Fruit fly (Drosophila melanogaster) whole organism, embryonic: ENCODE results near the gene Upf2.
A peak's percentile ranks its signal among the peaks of the same experiment; 100 is the strongest.

ENCODE experiments used
- Bgb ChIP-seq: fragments of 200-800 bp; sonication (Bioruptor generic); IDR thresholded peaks from 2 replicates; pipeline ENCODE4 v1.3.6; 2022; ENCODE audit warnings: missing biosample characterization, missing genetic modification characterization; ENCODE audit not compliant: partially characterized antibody
- CG10267 ChIP-seq: fragments of 200-800 bp; sonication (Bioruptor generic); optimal IDR thresholded peaks from 2 replicates; lab custom pipeline; 2018; ENCODE audit warnings: missing biosample characterization, mild to moderate bottlenecking, missing genetic modification characterization, moderate library complexity
- CG10321 ChIP-seq: fragments of 200-800 bp; sonication (Bioruptor generic); IDR thresholded peaks from 2 replicates; pipeline ENCODE4 v1.3.6; 2022; ENCODE audit warnings: missing biosample characterization, missing genetic modification characterization
- CG12236 ChIP-seq: fragments of 200-800 bp; sonication (Bioruptor generic); optimal IDR thresholded peaks from 2 replicates; lab custom pipeline; 2016; ENCODE audit warnings: missing biosample characterization, missing genetic modification characterization
- CG15269 ChIP-seq: fragments of 200-800 bp; sonication (Bioruptor generic); optimal IDR thresholded peaks from 2 replicates; lab custom pipeline; 2018; ENCODE audit warnings: missing biosample characterization, mild to moderate bottlenecking, missing genetic modification characterization, moderate library complexity
- CG15479 ChIP-seq: fragments of 200-800 bp; sonication (Bioruptor generic); optimal IDR thresholded peaks from 3 replicates; lab custom pipeline; 2019; ENCODE audit warnings: missing biosample characterization, mild to moderate bottlenecking, missing genetic modification characterization, moderate library complexity
- CG1792 ChIP-seq: fragments of 200-800 bp; sonication (Bioruptor generic); optimal IDR thresholded peaks from 2 replicates; lab custom pipeline; 2016; ENCODE audit warnings: missing biosample characterization, missing genetic modification characterization
- CG2116 ChIP-seq: fragments of 200-800 bp; sonication (Bioruptor generic); optimal IDR thresholded peaks from 3 replicates; lab custom pipeline; 2018; ENCODE audit warnings: missing biosample characterization, mild to moderate bottlenecking, missing genetic modification characterization
- CG2889 ChIP-seq: fragments of 200-800 bp; sonication (Bioruptor generic); IDR thresholded peaks from 3 replicates; pipeline ENCODE4 v1.3.6; 2022; ENCODE audit warnings: missing biosample characterization, missing genetic modification characterization
- CG30020 ChIP-seq: fragments of 200-800 bp; optimal IDR thresholded peaks from 2 replicates; lab custom pipeline; 2019; ENCODE audit warnings: missing biosample characterization, mild to moderate bottlenecking, missing genetic modification characterization, moderate library complexity
- CG31365 ChIP-seq: fragments of 200-800 bp; sonication (Bioruptor generic); optimal IDR thresholded peaks from 2 replicates; lab custom pipeline; 2018; ENCODE audit warnings: missing biosample characterization, mild to moderate bottlenecking, missing genetic modification characterization
- CG32772 ChIP-seq: fragments of 200-800 bp; sonication (Bioruptor generic); IDR thresholded peaks from 2 replicates; pipeline ENCODE4 v1.3.6; 2022; ENCODE audit warnings: missing biosample characterization, missing genetic modification characterization
- CG4328 ChIP-seq: fragments of 200-800 bp; sonication (Bioruptor generic); optimal IDR thresholded peaks from 3 replicates; lab custom pipeline; 2017; ENCODE audit warnings: missing biosample characterization, missing genetic modification reagents, missing genetic modification characterization
- CG6683 ChIP-seq: fragments of 200-800 bp; sonication (Bioruptor generic); optimal IDR thresholded peaks from 2 replicates; lab custom pipeline; 2017; ENCODE audit warnings: missing biosample characterization, mild to moderate bottlenecking, missing genetic modification characterization, missing genetic modification reagents
- CG7357 ChIP-seq: fragments of 200-800 bp; sonication (Bioruptor generic); IDR thresholded peaks from 3 replicates; pipeline ENCODE4 v1.3.6; 2022; ENCODE audit warnings: missing biosample characterization, missing genetic modification characterization
- CG7745 ChIP-seq: fragments of 200-800 bp; sonication (Bioruptor generic); optimal IDR thresholded peaks from 2 replicates; lab custom pipeline; 2018; ENCODE audit warnings: missing biosample characterization, mild to moderate bottlenecking, missing genetic modification characterization, moderate library complexity
- CG7786 ChIP-seq: fragments of 200-800 bp; sonication (Bioruptor generic); optimal IDR thresholded peaks from 2 replicates; lab custom pipeline; 2016; ENCODE audit warnings: missing biosample characterization, missing genetic modification characterization
- CHES-1-like ChIP-seq: fragments of 200-800 bp; sonication (Bioruptor generic); optimal IDR thresholded peaks from 2 replicates; lab custom pipeline; 2016; ENCODE audit warnings: missing biosample characterization, missing genetic modification characterization
- Chrac-16 ChIP-seq: fragments of 200-800 bp; sonication (Bioruptor generic); optimal IDR thresholded peaks from 3 replicates; lab custom pipeline; 2016; ENCODE audit warnings: missing biosample characterization, missing genetic modification characterization
- Ets97D ChIP-seq: fragments of 200-800 bp; sonication (Bioruptor generic); optimal IDR thresholded peaks from 3 replicates; lab custom pipeline; 2016; ENCODE audit warnings: missing biosample characterization, missing genetic modification characterization
- Fer1 ChIP-seq: fragments of 200-800 bp; sonication (Bioruptor generic); optimal IDR thresholded peaks from 2 replicates; lab custom pipeline; 2017; ENCODE audit warnings: missing biosample characterization, mild to moderate bottlenecking, missing genetic modification characterization
- Fer3 ChIP-seq: fragments of 200-800 bp; sonication (Bioruptor generic); optimal IDR thresholded peaks from 2 replicates; lab custom pipeline; 2018; ENCODE audit warnings: missing biosample characterization, mild to moderate bottlenecking, missing genetic modification characterization, moderate library complexity
- HHEX ChIP-seq: fragments of 200-800 bp; sonication (Bioruptor generic); optimal IDR thresholded peaks from 3 replicates; lab custom pipeline; 2017; ENCODE audit warnings: missing biosample characterization, mild to moderate bottlenecking, missing genetic modification characterization, missing genetic modification reagents
- HLH54F ChIP-seq: fragments of 200-800 bp; sonication (Bioruptor generic); optimal IDR thresholded peaks from 3 replicates; lab custom pipeline; 2016; ENCODE audit warnings: missing biosample characterization, missing genetic modification characterization
- Hr78 ChIP-seq, 2 experiments: fragments of 200-800 bp in 1 of 2; fragments of >200 bp in 1 of 2; sonication (Bioruptor generic) in 1 of 2; optimal IDR thresholded peaks; 2 replicates each; lab custom pipeline; 2017 to 2019; ENCODE audit warnings: missing biosample characterization in 2 of 2, missing genetic modification characterization in 2 of 2, mild to moderate bottlenecking in 1 of 2, moderate library complexity in 1 of 2
- Mrtf ChIP-seq: fragments of 200-800 bp; sonication (Bioruptor generic); IDR thresholded peaks from 3 replicates; pipeline ENCODE4 v1.3.6; 2022; ENCODE audit warnings: missing biosample characterization, missing genetic modification characterization
- NC2β ChIP-seq: fragments of 200-800 bp; sonication (Bioruptor generic); optimal IDR thresholded peaks from 2 replicates; lab custom pipeline; 2016; ENCODE audit warnings: missing biosample characterization, missing genetic modification characterization
- NK7.1 ChIP-seq: fragments of 200-800 bp; sonication (Bioruptor generic); optimal IDR thresholded peaks from 3 replicates; lab custom pipeline; 2016; ENCODE audit warnings: missing biosample characterization, missing genetic modification characterization
- NfI ChIP-seq: fragments of 200-800 bp; sonication (Bioruptor generic); optimal IDR thresholded peaks from 3 replicates; lab custom pipeline; 2018; ENCODE audit warnings: missing biosample characterization, mild to moderate bottlenecking, missing genetic modification characterization, moderate library complexity
- abd-A ChIP-seq: fragments of 200-800 bp; sonication (Bioruptor generic); optimal IDR thresholded peaks from 3 replicates; lab custom pipeline; 2019; ENCODE audit warnings: missing biosample characterization, mild to moderate bottlenecking, missing genetic modification characterization, moderate library complexity
- al ChIP-seq: fragments of 200-800 bp; sonication (Bioruptor generic); IDR thresholded peaks from 2 replicates; pipeline ENCODE4 v1.3.6; 2022; ENCODE audit warnings: missing biosample characterization, missing genetic modification characterization
- aop ChIP-seq: fragments of 200-800 bp; sonication (Bioruptor generic); IDR thresholded peaks from 2 replicates; pipeline ENCODE4 v1.3.6; 2022; ENCODE audit warnings: missing biosample characterization, missing genetic modification characterization
- ara ChIP-seq: fragments of 200-800 bp; sonication (Bioruptor generic); IDR thresholded peaks from 2 replicates; pipeline ENCODE4 v1.3.6; 2022; ENCODE audit warnings: missing biosample characterization, missing genetic modification characterization
- ash1 ChIP-seq: fragments of 200-800 bp; sonication (Bioruptor generic); optimal IDR thresholded peaks from 2 replicates; lab custom pipeline; 2018; ENCODE audit warnings: missing biosample characterization, mild to moderate bottlenecking, missing genetic modification characterization
- dpn ChIP-seq, 2 experiments: fragments of 200-800 bp; sonication (Bioruptor generic); optimal IDR thresholded peaks; 3 replicates each; lab custom pipeline; 2016; ENCODE audit warnings: missing biosample characterization in 2 of 2, missing genetic modification characterization in 2 of 2
- eyg ChIP-seq: fragments of 200-800 bp; sonication (Bioruptor generic); optimal IDR thresholded peaks from 3 replicates; lab custom pipeline; 2016; ENCODE audit warnings: missing biosample characterization, missing genetic modification characterization
- fd102C ChIP-seq: fragments of 200-800 bp; sonication (Bioruptor generic); optimal IDR thresholded peaks from 2 replicates; lab custom pipeline; 2018; ENCODE audit warnings: missing biosample characterization, mild to moderate bottlenecking, missing genetic modification characterization, moderate library complexity
- lola ChIP-seq, 3 experiments: fragments of >200 bp in 2 of 3; fragments of 200-800 bp in 1 of 3; sonication (Bioruptor generic) in 1 of 3; optimal IDR thresholded peaks; 2 replicates each; lab custom pipeline; 2017 to 2019; ENCODE audit warnings: missing biosample characterization in 3 of 3, missing genetic modification characterization in 3 of 3, mild to moderate bottlenecking in 1 of 3, moderate library complexity in 1 of 3
- mam ChIP-seq: fragments of 200-800 bp; sonication (Bioruptor generic); optimal IDR thresholded peaks from 3 replicates; lab custom pipeline; 2016; ENCODE audit warnings: missing biosample characterization, missing genetic modification characterization
- nau ChIP-seq: fragments of 200-800 bp; sonication (Bioruptor generic); optimal IDR thresholded peaks from 3 replicates; lab custom pipeline; 2017; ENCODE audit warnings: missing biosample characterization, mild to moderate bottlenecking, missing genetic modification characterization, missing genetic modification reagents
- org-1 ChIP-seq: fragments of 200-800 bp; sonication (Bioruptor generic); optimal IDR thresholded peaks from 2 replicates; lab custom pipeline; 2017; ENCODE audit warnings: missing biosample characterization, missing genetic modification characterization
- pita ChIP-seq: fragments of 200-800 bp; sonication (Bioruptor generic); optimal IDR thresholded peaks from 2 replicates; lab custom pipeline; 2017; ENCODE audit warnings: missing biosample characterization, mild to moderate bottlenecking, missing genetic modification characterization
- run ChIP-seq: fragments of 200-800 bp; sonication (Bioruptor generic); optimal IDR thresholded peaks from 3 replicates; lab custom pipeline; 2018; ENCODE audit warnings: missing biosample characterization, mild to moderate bottlenecking, missing genetic modification characterization
- slp2 ChIP-seq: fragments of 200-800 bp; sonication (Bioruptor generic); optimal IDR thresholded peaks from 2 replicates; lab custom pipeline; 2016; ENCODE audit warnings: missing biosample characterization, missing genetic modification characterization
- sr ChIP-seq: fragments of 200-800 bp; sonication (Bioruptor generic); IDR thresholded peaks from 3 replicates; pipeline ENCODE4 v1.3.6; 2022; ENCODE audit warnings: missing biosample characterization, missing genetic modification characterization
- tin ChIP-seq: fragments of 200-800 bp; sonication (Bioruptor generic); optimal IDR thresholded peaks from 3 replicates; lab custom pipeline; 2016; ENCODE audit warnings: missing biosample characterization, missing genetic modification characterization
- trh ChIP-seq: fragments of 200-800 bp; sonication (Bioruptor generic); optimal IDR thresholded peaks from 2 replicates; lab custom pipeline; 2016; ENCODE audit warnings: missing biosample characterization, missing genetic modification characterization
- zfh2 ChIP-seq: fragments of 200-800 bp; sonication (Bioruptor generic); optimal IDR thresholded peaks from 2 replicates; lab custom pipeline; 2016; ENCODE audit warnings: missing biosample characterization, missing genetic modification characterization

Upf2 gene

DNA sequence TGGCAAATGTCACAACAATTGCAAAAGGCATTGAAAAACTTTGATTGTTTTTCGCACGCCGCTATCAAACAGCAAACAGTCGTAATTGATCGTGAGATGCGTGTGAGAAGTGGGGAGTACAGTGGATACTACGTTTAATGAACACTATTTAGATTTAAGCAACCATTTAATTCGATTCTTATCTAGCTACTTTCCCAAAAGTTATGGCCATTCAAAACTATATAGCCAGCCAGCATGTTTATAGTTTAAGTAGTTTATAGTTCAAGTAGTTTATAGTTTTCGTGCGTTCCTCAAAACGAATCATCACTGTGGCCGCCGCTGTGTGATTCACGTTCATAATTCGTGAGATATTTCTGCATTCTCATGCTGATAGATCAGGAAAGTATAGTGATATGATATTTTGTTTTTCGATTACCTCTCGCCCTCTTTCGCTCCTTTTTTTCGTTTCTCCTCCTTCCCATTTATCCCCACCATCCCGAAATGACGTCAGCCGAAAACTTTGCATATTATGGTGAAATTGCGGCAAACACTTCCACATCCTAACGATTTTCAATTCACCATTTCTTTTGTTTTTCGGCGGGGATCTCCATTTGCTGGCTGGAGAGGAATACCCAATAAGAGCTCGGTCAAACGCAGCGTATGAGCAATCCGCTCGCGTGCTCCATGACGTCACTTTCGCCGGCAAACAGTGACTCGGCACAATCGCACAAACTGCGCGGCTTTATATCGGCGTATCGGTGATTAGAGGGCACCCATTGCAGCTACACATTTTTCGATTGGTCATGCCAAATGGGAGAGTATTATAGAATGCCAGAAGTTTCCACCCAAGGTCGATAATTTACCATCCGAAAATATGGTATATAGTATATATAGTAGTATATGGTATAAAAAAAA lies 38.4 kb upstream of the Upf2 start:
- TF ChIP-seq CG1792 (peak; percentile 63), CHES-1-like (GFP tag; lab: Kevin White, UChicago) (peak; percentile 70), mam (GFP tag; lab: Kevin White, UChicago) (peak; percentile 74), lola (GFP tag; optimal IDR thresholded peaks at IDR 0.05; lab: Kevin White, UChicago) (no peak), CG7357 (GFP tag; lab: Robert Waterston, UW) (peak; percentile 58; the same call in 2 of the 3 replicates), Ets97D (GFP tag; lab: Kevin White, UChicago) (no peak), Fer3 (tag; lab: Kevin White, UChicago) (peak; percentile 82), CG2116 (GFP tag; lab: Kevin White, UChicago) (no peak), CG10321 (GFP tag; lab: Robert Waterston, UW) (no peak), al (GFP tag; lab: Robert Waterston, UW) (peak; percentile 63; the same call in 1 of the 2 replicates), Hr78 (GFP tag; optimal IDR thresholded peaks at IDR 0.05; lab: Kevin White, UChicago) (no peak), abd-A (tag; lab: Kevin White, UChicago) (no peak), nau (no peak), CG4328 (GFP tag; lab: Kevin White, UChicago) (no peak), slp2 (no peak), fd102C (GFP tag; lab: Kevin White, UChicago) (no peak), HHEX (GFP tag; lab: Kevin White, UChicago) (peak; percentile 66), ash1 (GFP tag; lab: Kevin White, UChicago) (no peak), Mrtf (GFP tag; lab: Robert Waterston, UW) (0 out of 3 replicates have a peak, but pooled peaks have one; percentile 29), CG2889 (GFP tag; lab: Robert Waterston, UW) (0 out of 3 replicates have a peak, but pooled peaks have one; percentile 35), pita (no peak), Fer1 (GFP tag; lab: Kevin White, UChicago) (peak; percentile 75), Bgb (GFP tag; lab: Robert Waterston, UW) (no peak), CG7745 (tag; lab: Kevin White, UChicago) (no peak), CG10267 (tag; lab: Kevin White, UChicago) (no peak), CG15269 (tag; lab: Kevin White, UChicago) (peak; percentile 80), run (tag; lab: Kevin White, UChicago) (no peak), org-1 (GFP tag; lab: Kevin White, UChicago) (peak; percentile 36), CG12236 (GFP tag; lab: Kevin White, UChicago) (no peak), sr (GFP tag; lab: Robert Waterston, UW) (no peak), Chrac-16 (peak; percentile 23), CG31365 (no peak), aop (GFP tag; lab: Robert Waterston, UW) (no peak), CG7786 (GFP tag; lab: Kevin White, UChicago) (peak; percentile 69), CG30020 (tag; lab: Kevin White, UChicago) (no peak), CG15479 (no peak), HLH54F (GFP tag; lab: Kevin White, UChicago) (peak; percentile 63), tin (GFP tag; lab: Kevin White, UChicago) (no peak), CG32772 (GFP tag; lab: Robert Waterston, UW) (0 out of 2 replicates have a peak, but pooled peaks have one; percentile 43), ara (GFP tag; lab: Robert Waterston, UW) (no peak), CG6683 (peak; percentile 6), trh (GFP tag; lab: Kevin White, UChicago) (no peak), NfI (peak; percentile 77), dpn (GFP tag; optimal IDR thresholded peaks at IDR 0.05; lab: Kevin White, UChicago) (peak; percentile 49 to 57), NK7.1 (GFP tag; lab: Kevin White, UChicago) (peak; percentile 18), zfh2 (GFP tag; lab: Kevin White, UChicago) (peak; percentile 78), eyg (peak; percentile 43), NC2β (GFP tag; lab: Kevin White, UChicago) (no peak)
